Fruit fly (Drosophila melanogaster): ENCODE measurements around the gene primo-2.

DNA sequence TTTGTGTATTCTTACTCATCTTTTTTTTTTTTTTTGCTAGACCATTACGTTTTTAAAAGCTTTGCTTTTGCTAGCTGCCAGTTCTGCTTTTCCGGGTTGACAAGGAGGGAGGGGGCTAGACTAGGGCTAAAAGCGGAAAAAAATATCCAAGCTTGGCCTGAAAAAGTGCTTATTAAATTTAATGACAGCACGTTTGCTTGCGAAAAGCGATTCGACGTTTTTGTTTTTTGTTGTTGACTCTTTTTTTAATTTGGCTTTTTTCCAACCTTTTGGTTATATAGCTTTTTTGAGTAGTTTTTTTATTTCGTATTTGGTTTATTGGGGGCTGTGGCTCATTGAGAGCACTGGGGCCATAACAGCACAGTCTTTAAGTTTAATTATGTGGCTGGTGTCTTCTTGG is 10.8 kb upstream of the primo-2 start:
- TF ChIP-seq OdsH (GFP tag; optimal IDR thresholded peaks at IDR 0.05) (no peak), CG6276 (GFP tag; optimal IDR thresholded peaks at IDR 0.05) (no peak), Blimp-1 (GFP tag; optimal IDR thresholded peaks at IDR 0.05) (no peak), net (GFP tag; optimal IDR thresholded peaks at IDR 0.05) (no peak), spab (GFP tag; optimal IDR thresholded peaks at IDR 0.05) (no peak), Lpt (GFP tag; optimal IDR thresholded peaks at IDR 0.05) (no peak), fd85E (GFP tag; optimal IDR thresholded peaks at IDR 0.05) (no peak), Hr4 (GFP tag; optimal IDR thresholded peaks at IDR 0.05) (no peak)
